Worm (Caenorhabditis elegans): ENCODE data around the gene efn-2.

efn-2 gene

ce11 chrIV:10593570-10593969 lies 17.4 kb downstream of the efn-2 start, which contains the start of gene C43F9.7:
TSS of gene C43F9.7 (minus strand) at chrIV:10593670.
- no peak for TF ChIP-seq lin-39 (tag; optimal IDR thresholded peaks at IDR 0.05)
- TF ChIP-seq nfya-1 (tag; optimal IDR thresholded peaks at IDR 0.05; ENCODE audit: insufficient read depth) = no peak
- no peak for TF ChIP-seq elt-2 (tag; optimal IDR thresholded peaks at IDR 0.05)
- no peak for TF ChIP-seq aly-2 (tag; optimal IDR thresholded peaks at IDR 0.05)
- TF ChIP-seq ceh-28 (tag; optimal IDR thresholded peaks at IDR 0.05) = no peak
- no peak for TF ChIP-seq eor-1 (tag; optimal IDR thresholded peaks at IDR 0.05)
- TF ChIP-seq ceh-82 (tag; optimal IDR thresholded peaks at IDR 0.05) = no peak
- no peak for TF ChIP-seq pha-4 (tag; optimal IDR thresholded peaks at IDR 0.05)
- TF ChIP-seq nhr-67 (tag; optimal IDR thresholded peaks at IDR 0.05) = no peak
- TF ChIP-seq pqm-1 (tag; optimal IDR thresholded peaks at IDR 0.05) = no peak
- TF ChIP-seq nhr-12 (tag; optimal IDR thresholded peaks at IDR 0.05) = no peak

DNA sequence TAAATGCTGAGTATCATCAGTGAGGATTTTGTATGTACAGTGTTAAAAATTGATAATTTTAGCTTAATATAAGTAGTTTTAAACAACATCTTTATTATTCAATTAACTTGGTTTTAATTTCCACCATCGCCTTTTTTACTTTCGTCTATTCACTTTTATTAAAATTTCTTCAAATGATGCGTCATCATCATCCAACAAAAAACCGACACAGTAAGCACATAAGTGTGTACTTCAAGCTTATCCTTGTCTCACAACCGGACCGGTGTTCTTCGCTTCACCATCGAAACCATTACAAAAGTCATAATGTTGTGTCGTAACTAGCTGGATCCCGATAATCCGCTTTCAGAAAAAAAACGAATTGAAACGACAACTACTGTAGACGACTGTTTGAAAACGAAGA lies 20.4 kb downstream of the efn-2 start, which contains the start of gene C43F9.11:
TSS of gene C43F9.11 (plus strand) at position 301 of the 400 bp plus-strand sequence.
- TF ChIP-seq nhr-237 (tag; optimal IDR thresholded peaks at IDR 0.05) (no peak), elt-2 (tag; optimal IDR thresholded peaks at IDR 0.05) (no peak), elt-3 (tag; optimal IDR thresholded peaks at IDR 0.05) (no peak), ZK546.5 (tag; optimal IDR thresholded peaks at IDR 0.05) (no peak), unc-39 (tag; optimal IDR thresholded peaks at IDR 0.05) (no peak), unc-62 (GFP tag; optimal IDR thresholded peaks at IDR 0.05) (no peak), jun-1 (tag; optimal IDR thresholded peaks at IDR 0.05) (no peak), ceh-16 (tag; optimal IDR thresholded peaks at IDR 0.05) (no peak), fkh-2 (tag; optimal IDR thresholded peaks at IDR 0.05) (no peak), nhr-76 (tag; optimal IDR thresholded peaks at IDR 0.05) (no peak), nhr-11 (tag; optimal IDR thresholded peaks at IDR 0.05) (no peak), pqm-1 (tag; optimal IDR thresholded peaks at IDR 0.05) (no peak), mml-1 (tag; optimal IDR thresholded peaks at IDR 0.05) (no peak), ceh-9 (tag; optimal IDR thresholded peaks at IDR 0.05) (no peak), lsy-12 (tag; optimal IDR thresholded peaks at IDR 0.05) (no peak), mdl-1 (tag; optimal IDR thresholded peaks at IDR 0.05) (no peak)

- TF ChIP-seq mdl-1 (tag; optimal IDR thresholded peaks at IDR 0.05) = no peak
- TF ChIP-seq ceh-9 (tag; optimal IDR thresholded peaks at IDR 0.05) = no peak
These were observed 23.8 kb downstream of the efn-2 start, which contains the start of gene R09H10.1 for ce11 chrIV:10599983-10600382. TSS of gene R09H10.1 (plus strand) at chrIV:10600283.

DNA sequence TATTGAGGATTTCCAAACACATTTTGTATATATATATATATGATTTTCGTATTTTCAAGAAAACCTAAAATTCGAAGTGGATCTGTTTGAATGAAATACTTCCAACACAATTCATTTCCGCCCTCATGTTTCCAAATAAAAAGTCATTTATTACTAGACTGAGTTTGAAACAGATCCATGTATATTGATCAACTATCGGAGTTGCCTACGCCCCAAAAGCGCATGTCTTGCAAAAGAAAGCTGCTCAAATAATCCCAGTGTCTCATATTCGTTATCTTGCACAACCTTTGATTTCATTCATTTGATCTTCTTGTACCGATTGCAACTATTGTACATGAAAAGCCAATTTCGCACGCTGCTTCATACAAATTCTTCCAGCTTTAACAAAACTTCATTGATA lies 26.5 kb downstream of the efn-2 start, which contains the start of gene R09H10.2:
TSS of gene R09H10.2 (plus strand) at position 301 of the 400 bp plus-strand sequence.
- no peak for TF ChIP-seq ztf-4 (tag; optimal IDR thresholded peaks at IDR 0.05)
- no peak for TF ChIP-seq fkh-2 (tag; optimal IDR thresholded peaks at IDR 0.05)

ce11 chrIV:10606575-10607080 lies 30.5 kb downstream of the efn-2 start, which contains the start of gene R09H10.3:
TSS of gene R09H10.3 (plus strand) at chrIV:10607030.
- no peak for TF ChIP-seq fkh-2 (tag; optimal IDR thresholded peaks at IDR 0.05)
- no peak for TF ChIP-seq nhr-76 (tag; optimal IDR thresholded peaks at IDR 0.05)
- TF ChIP-seq snpc-4 (tag; optimal IDR thresholded peaks at IDR 0.05) = no peak
- TF ChIP-seq elt-2 (tag; optimal IDR thresholded peaks at IDR 0.05) = peak; percentile 77
- no peak for TF ChIP-seq mml-1 (tag; optimal IDR thresholded peaks at IDR 0.05)
- no peak for TF ChIP-seq nhr-11 (tag; optimal IDR thresholded peaks at IDR 0.05)
- no peak for TF ChIP-seq ama-1 (optimal IDR thresholded peaks at IDR 0.05)
- TF ChIP-seq nhr-28 (tag; optimal IDR thresholded peaks at IDR 0.05) = no peak
- no peak for TF ChIP-seq nhr-237 (tag; optimal IDR thresholded peaks at IDR 0.05)
- TF ChIP-seq daf-12 (tag; optimal IDR thresholded peaks at IDR 0.05) = no peak
- no peak for TF ChIP-seq lin-39 (tag; optimal IDR thresholded peaks at IDR 0.05)
- no peak for TF ChIP-seq ceh-82 (tag; optimal IDR thresholded peaks at IDR 0.05)
- TF ChIP-seq ZK546.5 (tag; optimal IDR thresholded peaks at IDR 0.05) = no peak
- TF ChIP-seq pqm-1 (tag; optimal IDR thresholded peaks at IDR 0.05) = peak; percentile 19
- no peak for TF ChIP-seq ztf-11 (tag; optimal IDR thresholded peaks at IDR 0.05)
- TF ChIP-seq mdl-1 (tag; optimal IDR thresholded peaks at IDR 0.05) = no peak
- TF ChIP-seq nfya-1 (tag; optimal IDR thresholded peaks at IDR 0.05; ENCODE audit: insufficient read depth) = no peak

ce11 chrIV:10608275-10608674 lies 32.1 kb downstream of the efn-2 start, which contains the start of gene R09H10.6:
TSS of gene R09H10.6 (plus strand) at chrIV:10608575.
- TF ChIP-seq fkh-2 (tag; optimal IDR thresholded peaks at IDR 0.05) (no peak), elt-3 (tag; optimal IDR thresholded peaks at IDR 0.05) (no peak), nhr-67 (tag; optimal IDR thresholded peaks at IDR 0.05) (no peak), ztf-4 (tag; optimal IDR thresholded peaks at IDR 0.05) (no peak), ceh-82 (tag; optimal IDR thresholded peaks at IDR 0.05) (no peak)

Measured in whole organism, L3 larva.